Worm (Caenorhabditis elegans) whole organism, L4 larva: ENCODE measurements around the gene epg-6.
A peak's percentile ranks its signal among the peaks of the same experiment; 100 is the strongest.

Source experiments
- D1046.2 ChIP-seq: fragments of 200-800 bp; sonication (Bioruptor generic); IDR thresholded peaks from 2 replicates; pipeline ENCODE4 v1.3.6; 2022; ENCODE audit warnings: missing genetic modification characterization, missing compliant biosample characterization
- F44E2.7 ChIP-seq: fragments of 200-800 bp; sonication (Bioruptor generic); IDR thresholded peaks from 2 replicates; pipeline ENCODE4 v2.1.2; 2022; ENCODE audit warnings: missing genetic modification characterization, missing compliant biosample characterization
- F49E8.2 ChIP-seq: sonication (generic microtip); optimal IDR thresholded peaks from 2 replicates; lab custom pipeline; 2016; ENCODE audit warnings: missing compliant biosample characterization, mild to moderate bottlenecking, missing genetic modification characterization, borderline replicate concordance
- R02D3.7 ChIP-seq: fragments of 150-350 bp; sonication (generic microtip); optimal IDR thresholded peaks from 3 replicates; lab custom pipeline; 2014; ENCODE audit warnings: missing biosample characterization, missing genetic modification characterization
- T20F7.1 ChIP-seq: fragments of 200-800 bp; sonication (Bioruptor generic); optimal IDR thresholded peaks from 2 replicates; lab custom pipeline; 2018; ENCODE audit warnings: mild to moderate bottlenecking, missing genetic modification characterization, missing compliant biosample characterization
- Y105C5A.15 ChIP-seq: fragments of 200-800 bp; sonication (Bioruptor generic); IDR thresholded peaks from 2 replicates; pipeline ENCODE4 v1.3.6; 2022; ENCODE audit warnings: missing genetic modification characterization, missing compliant biosample characterization
- arid-1 ChIP-seq: fragments of 200-800 bp; sonication (Bioruptor generic); conservative IDR thresholded peaks from 2 replicates; pipeline ENCODE4 v1.3.6; 2022; ENCODE audit warnings: missing genetic modification reagents, missing genetic modification characterization, missing compliant biosample characterization
- ceh-20 ChIP-seq: fragments of 200-800 bp; sonication (Bioruptor generic); IDR thresholded peaks from 2 replicates; pipeline ENCODE4 v1.3.6; 2022; ENCODE audit warnings: missing genetic modification reagents, missing genetic modification characterization, missing compliant biosample characterization
- ceh-28 ChIP-seq: fragments of 150-350 bp; optimal IDR thresholded peaks from 2 replicates; lab custom pipeline; 2014; ENCODE audit warnings: missing biosample characterization, missing genetic modification reagents, missing genetic modification characterization
- ceh-44 ChIP-seq: fragments of 200-800 bp; sonication (Bioruptor generic); IDR thresholded peaks from 2 replicates; pipeline ENCODE4 v1.3.6; 2022; ENCODE audit warnings: missing genetic modification reagents, missing genetic modification characterization, missing compliant biosample characterization
- daf-12 ChIP-seq: fragments of 150-350 bp; optimal IDR thresholded peaks from 2 replicates; lab custom pipeline; 2014; ENCODE audit warnings: missing biosample characterization, missing genetic modification reagents, missing genetic modification characterization
- daf-16 ChIP-seq, 3 experiments: sonication (generic microtip); optimal IDR thresholded peaks; 2 replicates each; lab custom pipeline; 2016 to 2017; ENCODE audit warnings: missing genetic modification characterization in 3 of 3, missing genetic modification reagents in 3 of 3, mild to moderate bottlenecking in 2 of 3, missing compliant biosample characterization in 2 of 3, missing biosample characterization in 1 of 3, moderate library complexity in 1 of 3
- dmd-6 ChIP-seq: fragments of 200-800 bp; sonication (Bioruptor generic); IDR thresholded peaks from 2 replicates; pipeline ENCODE4 v1.3.6; 2022; ENCODE audit warnings: missing genetic modification reagents, missing genetic modification characterization, missing compliant biosample characterization
- dmd-8 ChIP-seq: fragments of 200-800 bp; sonication (Bioruptor generic); IDR thresholded peaks from 2 replicates; pipeline ENCODE4 v1.3.6; 2022; ENCODE audit warnings: missing genetic modification characterization, missing compliant biosample characterization
- dmd-9 ChIP-seq: fragments of 200-800 bp; sonication (Bioruptor generic); IDR thresholded peaks from 2 replicates; pipeline ENCODE4 v1.3.6; 2022; ENCODE audit warnings: missing genetic modification reagents, missing genetic modification characterization, missing compliant biosample characterization
- dpl-1 ChIP-seq: fragments of 150-350 bp; optimal IDR thresholded peaks from 2 replicates; lab custom pipeline; 2014; ENCODE audit warnings: missing biosample characterization, missing genetic modification reagents, missing genetic modification characterization
- duxl-1 ChIP-seq: sonication (generic microtip); optimal IDR thresholded peaks from 2 replicates; lab custom pipeline; 2016; ENCODE audit warnings: mild to moderate bottlenecking, missing genetic modification characterization, moderate library complexity, missing compliant biosample characterization; ENCODE audit not compliant: poor library complexity
- dve-1 ChIP-seq: sonication (generic microtip); optimal IDR thresholded peaks from 2 replicates; lab custom pipeline; 2017; ENCODE audit warnings: antibody characterized with exemption, mild to moderate bottlenecking, missing genetic modification characterization, missing compliant biosample characterization; ENCODE audit not compliant: insufficient read depth
- gei-8 ChIP-seq: fragments of 200-800 bp; sonication (Bioruptor generic); optimal IDR thresholded peaks from 2 replicates; lab custom pipeline; 2018; ENCODE audit warnings: mild to moderate bottlenecking, missing genetic modification characterization, missing compliant biosample characterization
- hif-1 ChIP-seq, 2 experiments: sonication (generic microtip); optimal IDR thresholded peaks; 2 replicates each; lab custom pipeline; 2016 to 2017; ENCODE audit warnings: missing compliant biosample characterization in 2 of 2, missing genetic modification characterization in 2 of 2, missing genetic modification reagents in 2 of 2, missing genotype in 2 of 2, mild to moderate bottlenecking in 1 of 2
- hlh-11 ChIP-seq: fragments of 200-800 bp; sonication (Bioruptor generic); optimal IDR thresholded peaks from 2 replicates; lab custom pipeline; 2018; ENCODE audit warnings: mild to moderate bottlenecking, missing genetic modification characterization, missing compliant biosample characterization
- jun-1 ChIP-seq: fragments of 150-350 bp; optimal IDR thresholded peaks from 2 replicates; lab custom pipeline; 2014; ENCODE audit warnings: missing biosample characterization, missing genetic modification reagents, missing genetic modification characterization
- lin-38 ChIP-seq: fragments of 200-800 bp; sonication (Bioruptor generic); IDR thresholded peaks from 2 replicates; pipeline ENCODE4 v1.3.6; 2022; ENCODE audit warnings: missing genetic modification reagents, missing genetic modification characterization, missing compliant biosample characterization
- mes-2 ChIP-seq: sonication (generic microtip); optimal IDR thresholded peaks from 2 replicates; lab custom pipeline; 2016; ENCODE audit warnings: missing genotype, mild to moderate bottlenecking, missing genetic modification characterization, missing compliant biosample characterization; ENCODE audit not compliant: poor library complexity, severe bottlenecking
- mxl-3 ChIP-seq: fragments of 200-800 bp; sonication (Bioruptor generic); optimal IDR thresholded peaks from 2 replicates; lab custom pipeline; 2018; ENCODE audit warnings: mild to moderate bottlenecking, missing genetic modification characterization, missing compliant biosample characterization
- nhr-10 ChIP-seq: fragments of 150-350 bp; optimal IDR thresholded peaks from 2 replicates; lab custom pipeline; 2014; ENCODE audit warnings: missing biosample characterization, missing genetic modification characterization
- nhr-102 ChIP-seq: sonication (generic microtip); optimal IDR thresholded peaks from 2 replicates; lab custom pipeline; 2016; ENCODE audit warnings: mild to moderate bottlenecking, missing genetic modification characterization, moderate library complexity, missing compliant biosample characterization
- nhr-11 ChIP-seq: fragments of 150-350 bp; optimal IDR thresholded peaks from 2 replicates; lab custom pipeline; 2014; ENCODE audit warnings: missing biosample characterization, missing genetic modification characterization
- nhr-111 ChIP-seq: fragments of 200-800 bp; sonication (Bioruptor generic); optimal IDR thresholded peaks from 2 replicates; lab custom pipeline; 2018; ENCODE audit warnings: mild to moderate bottlenecking, missing genetic modification characterization, missing compliant biosample characterization
- nhr-237 ChIP-seq: sonication (generic microtip); optimal IDR thresholded peaks from 2 replicates; lab custom pipeline; 2017; ENCODE audit warnings: missing biosample characterization, missing genetic modification characterization
- nhr-41 ChIP-seq: fragments of 200-800 bp; sonication (Bioruptor generic); IDR thresholded peaks from 2 replicates; pipeline ENCODE4 v1.3.6; 2022; ENCODE audit warnings: missing genetic modification reagents, missing genetic modification characterization, missing compliant biosample characterization
- nhr-42 ChIP-seq: fragments of 200-800 bp; sonication (Bioruptor generic); IDR thresholded peaks from 2 replicates; pipeline ENCODE4 v1.3.6; 2022; ENCODE audit warnings: missing genetic modification characterization, missing compliant biosample characterization
- nhr-48 ChIP-seq: sonication (generic microtip); optimal IDR thresholded peaks from 2 replicates; lab custom pipeline; 2016; ENCODE audit warnings: mild to moderate bottlenecking, missing genetic modification characterization, missing compliant biosample characterization
- nhr-6 ChIP-seq: fragments of 150-350 bp; optimal IDR thresholded peaks from 2 replicates; lab custom pipeline; 2014; ENCODE audit warnings: missing biosample characterization, missing genetic modification characterization
- nhr-77 ChIP-seq: fragments of 150-350 bp; optimal IDR thresholded peaks from 2 replicates; lab custom pipeline; 2014; ENCODE audit warnings: missing biosample characterization, missing genetic modification characterization
- php-3 ChIP-seq: fragments of 200-800 bp; sonication (Bioruptor generic); IDR thresholded peaks from 2 replicates; pipeline ENCODE4 v1.3.6; 2022; ENCODE audit warnings: missing genetic modification reagents, missing genetic modification characterization, missing compliant biosample characterization
- pqm-1 ChIP-seq: sonication (generic microtip); optimal IDR thresholded peaks from 2 replicates; lab custom pipeline; 2017; ENCODE audit warnings: missing biosample characterization, missing genetic modification characterization
- rbr-2 ChIP-seq: sonication (generic microtip); optimal IDR thresholded peaks from 2 replicates; lab custom pipeline; 2016; ENCODE audit warnings: missing genotype, missing genetic modification characterization, missing compliant biosample characterization
- sdz-12 ChIP-seq: fragments of 200-800 bp; sonication (Bioruptor generic); optimal IDR thresholded peaks from 2 replicates; lab custom pipeline; 2018; ENCODE audit warnings: mild to moderate bottlenecking, missing genetic modification characterization, missing compliant biosample characterization
- skn-1 ChIP-seq: fragments of 150-350 bp; optimal IDR thresholded peaks from 2 replicates; lab custom pipeline; 2014; ENCODE audit warnings: missing biosample characterization, missing genetic modification characterization
- snpc-4 ChIP-seq: fragments of 150-350 bp; optimal IDR thresholded peaks from 2 replicates; lab custom pipeline; 2014; ENCODE audit warnings: missing biosample characterization, missing genetic modification characterization
- tra-1 ChIP-seq: fragments of 200-800 bp; sonication (Bioruptor generic); IDR thresholded peaks from 2 replicates; pipeline ENCODE4 v1.3.6; 2022; ENCODE audit warnings: missing genetic modification reagents, missing genetic modification characterization, missing compliant biosample characterization
- unc-130 ChIP-seq: sonication (generic microtip); optimal IDR thresholded peaks from 2 replicates; lab custom pipeline; 2016; ENCODE audit warnings: missing genetic modification reagents, missing genetic modification characterization, missing compliant biosample characterization
- zfp-3 ChIP-seq: fragments of 200-800 bp; sonication (Bioruptor generic); conservative IDR thresholded peaks from 2 replicates; pipeline ENCODE4 v1.3.6; 2022; ENCODE audit warnings: missing genetic modification reagents, missing genetic modification characterization, missing compliant biosample characterization
- zip-2 ChIP-seq: fragments of 150-350 bp; optimal IDR thresholded peaks from 2 replicates; lab custom pipeline; 2014; ENCODE audit warnings: missing biosample characterization, missing genetic modification characterization
- ztf-11 ChIP-seq: fragments of 150-350 bp; optimal IDR thresholded peaks from 2 replicates; lab custom pipeline; 2014; ENCODE audit warnings: missing biosample characterization, missing genetic modification characterization
- ztf-7 ChIP-seq: fragments of 150-350 bp; optimal IDR thresholded peaks from 2 replicates; lab custom pipeline; 2014; ENCODE audit warnings: missing biosample characterization, missing genetic modification characterization

Gene epg-6

DNA sequence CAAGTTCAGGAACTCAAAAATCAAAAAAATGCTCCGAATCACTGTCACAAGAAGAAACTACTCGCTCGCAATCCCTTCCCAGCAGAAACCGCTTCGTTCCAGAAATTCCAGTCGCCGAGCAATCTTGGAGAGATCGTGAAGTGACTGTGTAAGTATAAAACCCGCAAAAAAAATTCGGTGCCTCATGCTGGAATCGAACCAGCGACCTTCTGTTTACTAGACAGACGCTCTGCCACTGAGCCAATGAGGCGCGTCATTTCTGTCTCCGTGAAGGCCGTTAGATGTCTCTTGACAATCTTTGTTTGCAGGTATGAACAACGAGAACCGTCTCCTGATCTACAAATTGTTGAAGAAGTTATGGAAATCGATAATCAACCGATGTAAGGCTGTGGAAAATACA lies 24.6 kb upstream of the epg-6 start (continued):
- TF ChIP-seq F49E8.2 (tag; lab: Kevin White, UChicago) (peak; percentile 66), ztf-7 (tag; lab: Kevin White, UChicago) (no peak), dmd-6 (GFP tag; lab: Robert Waterston, UW) (peak; percentile 46; the same call in 1 of the 2 replicates), gei-8 (GFP tag; lab: Kevin White, UChicago) (peak; percentile 30), pqm-1 (no peak), nhr-11 (tag; lab: Kevin White, UChicago) (no peak), jun-1 (no peak), ceh-28 (tag; lab: Kevin White, UChicago) (no peak), T20F7.1 (no peak), dmd-8 (GFP tag; lab: Robert Waterston, UW) (peak; percentile 94), nhr-10 (tag; lab: Kevin White, UChicago) (no peak), lin-38 (peak; percentile 81), nhr-41 (GFP tag; lab: Robert Waterston, UW) (0 out of 2 replicates have a peak, but pooled peaks have one; percentile 53), F44E2.7 (GFP tag; lab: Robert Waterston, UW) (peak; percentile 97), rbr-2 (tag; lab: Kevin White, UChicago) (peak; percentile 48), nhr-42 (peak; percentile 82), ztf-11 (tag; lab: Kevin White, UChicago) (no peak), daf-16 (GFP tag; optimal IDR thresholded peaks at IDR 0.05; lab: Kevin White, UChicago) (peak in 1 of 2 experiments; percentile 63), daf-16 (tag; optimal IDR thresholded peaks at IDR 0.05; lab: Kevin White, UChicago) (peak; percentile 78), zip-2 (tag; lab: Kevin White, UChicago) (no peak), daf-12 (tag; lab: Kevin White, UChicago) (no peak), unc-130 (GFP tag; lab: Kevin White, UChicago) (peak; percentile 44)

DNA sequence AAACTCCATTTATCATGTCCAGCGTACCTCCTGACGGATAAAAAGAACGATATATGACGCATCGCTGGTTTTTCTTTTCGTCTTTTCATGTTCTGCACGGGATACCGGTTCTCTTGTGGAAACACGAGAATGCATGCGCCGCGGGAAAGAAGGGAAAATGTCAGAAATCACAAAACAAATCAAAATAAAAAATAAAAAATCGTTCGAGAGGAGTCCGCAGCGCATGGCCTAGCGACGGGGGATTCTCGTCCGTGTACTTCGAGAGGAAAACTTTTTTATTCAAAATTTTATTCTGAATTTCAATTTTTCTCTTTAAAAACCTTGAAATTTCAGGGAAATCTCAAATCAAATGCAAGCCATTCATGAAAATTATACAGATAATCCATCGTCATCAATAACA lies 21.2 kb upstream of the epg-6 start, which contains the start of the genes lron-10 and hpr-9:
lron-10 (minus strand) TSS at position 162 of the 400 bp plus-strand sequence.
hpr-9 (plus strand) TSS at position 344 of the 400 bp plus-strand sequence.
- TF ChIP-seq hif-1 (tag; optimal IDR thresholded peaks at IDR 0.05; lab: Kevin White, UChicago), result peak in 1 of 2 experiments; percentile 94
- peak; percentile 91 for TF ChIP-seq dmd-9
- 0 out of 2 replicates have a peak, but pooled peaks have one; percentile 34 for TF ChIP-seq arid-1
- TF ChIP-seq sdz-12 (GFP tag; lab: Kevin White, UChicago), result peak; percentile 29
- TF ChIP-seq dve-1, result peak; percentile 78
- TF ChIP-seq hlh-11, result peak; percentile 86
- peak; percentile 19; the same call in 1 of the 2 replicates for TF ChIP-seq D1046.2 (GFP tag; lab: Robert Waterston, UW)
- TF ChIP-seq dpl-1 (GFP tag; lab: Kevin White, UChicago), result peak; percentile 77
- TF ChIP-seq php-3, result 0 out of 2 replicates have a peak, but pooled peaks have one; percentile 30
- peak; percentile 83 for TF ChIP-seq nhr-102 (tag; lab: Kevin White, UChicago)
- peak; percentile 32 for TF ChIP-seq zip-2 (tag; lab: Kevin White, UChicago)
- TF ChIP-seq T20F7.1, result peak; percentile 34
- no peak for TF ChIP-seq skn-1 (tag; lab: Kevin White, UChicago)
- no peak for TF ChIP-seq daf-12 (tag; lab: Kevin White, UChicago)
- TF ChIP-seq ztf-7 (tag; lab: Kevin White, UChicago), result peak; percentile 20
- TF ChIP-seq nhr-237 (tag; lab: Kevin White, UChicago), result no peak
- peak; percentile 61 for TF ChIP-seq rbr-2 (tag; lab: Kevin White, UChicago)
- 0 out of 2 replicates have a peak, but pooled peaks have one; percentile 43 for TF ChIP-seq zfp-3 (GFP tag; lab: Robert Waterston, UW)
- peak; percentile 68; the same call in 1 of the 2 replicates for TF ChIP-seq tra-1 (GFP tag; lab: Robert Waterston, UW)
- TF ChIP-seq nhr-48 (tag; lab: Kevin White, UChicago), result peak; percentile 58
- TF ChIP-seq nhr-77 (tag; lab: Kevin White, UChicago), result peak; percentile 23
- peak; percentile 25; the same call in 1 of the 2 replicates for TF ChIP-seq ceh-44 (GFP tag; lab: Robert Waterston, UW)
- peak; percentile 86 for TF ChIP-seq duxl-1 (tag; lab: Kevin White, UChicago)
- TF ChIP-seq snpc-4 (tag; lab: Kevin White, UChicago), result no peak
- peak; percentile 76 for TF ChIP-seq lin-38
- no peak for TF ChIP-seq R02D3.7 (tag; lab: Kevin White, UChicago)
- TF ChIP-seq ceh-20 (GFP tag; lab: Robert Waterston, UW), result peak; percentile 74
- TF ChIP-seq nhr-6 (tag; lab: Kevin White, UChicago), result peak; percentile 18
- no peak for TF ChIP-seq nhr-11 (tag; lab: Kevin White, UChicago)
- TF ChIP-seq Y105C5A.15 (GFP tag; lab: Robert Waterston, UW), result no peak
- peak; percentile 2 for TF ChIP-seq nhr-111 (GFP tag; lab: Kevin White, UChicago)
- no peak for TF ChIP-seq ceh-28 (tag; lab: Kevin White, UChicago)
- TF ChIP-seq daf-16 (GFP tag; optimal IDR thresholded peaks at IDR 0.05; lab: Kevin White, UChicago), result no peak
- TF ChIP-seq daf-16 (tag; optimal IDR thresholded peaks at IDR 0.05; lab: Kevin White, UChicago), result peak; percentile 61
- TF ChIP-seq mxl-3 (GFP tag; lab: Kevin White, UChicago), result peak; percentile 62
- peak; percentile 99 for TF ChIP-seq mes-2
